Worm (Caenorhabditis elegans): ENCODE data around the gene vps-52.

vps-52 gene

ce11 chrX:7541078-7541477, 24.0 kb upstream of the vps-52 start:
- TF ChIP-seq mef-2 (tag; optimal IDR thresholded peaks at IDR 0.05): no peak
- peak; percentile 7 for TF ChIP-seq lin-14 (GFP tag; optimal IDR thresholded peaks at IDR 0.05)
- no peak for TF ChIP-seq efl-1 (optimal IDR thresholded peaks at IDR 0.05)
- no peak for TF ChIP-seq efl-1 (GFP tag; optimal IDR thresholded peaks at IDR 0.05 in 1 of 2)
- TF ChIP-seq irx-1 (tag; optimal IDR thresholded peaks at IDR 0.05): no peak
- no peak for TF ChIP-seq unc-86 (tag; optimal IDR thresholded peaks at IDR 0.05)
- no peak for TF ChIP-seq nhr-71 (tag; optimal IDR thresholded peaks at IDR 0.05)
- no peak for TF ChIP-seq nhr-28 (tag; optimal IDR thresholded peaks at IDR 0.05)

- TF ChIP-seq jun-1 (tag; optimal IDR thresholded peaks at IDR 0.05) (no peak), unc-86 (tag; optimal IDR thresholded peaks at IDR 0.05) (no peak), lin-39 (tag; optimal IDR thresholded peaks at IDR 0.05) (no peak), blmp-1 (tag; optimal IDR thresholded peaks at IDR 0.05) (peak; percentile 67), ceh-8 (GFP tag; optimal IDR thresholded peaks at IDR 0.05) (no peak), nhr-11 (tag; optimal IDR thresholded peaks at IDR 0.05) (no peak), sox-4 (tag; optimal IDR thresholded peaks at IDR 0.05) (no peak), fkh-4 (tag; optimal IDR thresholded peaks at IDR 0.05; ENCODE audit: borderline replicate concordance) (no peak), lin-14 (GFP tag; optimal IDR thresholded peaks at IDR 0.05) (peak; percentile 4), nhr-85 (tag) (peak; percentile 5)
Observed at ce11 chrX:7546509-7546908, 18.6 kb upstream of the vps-52 start, which contains the start of gene col-174. Gene col-174 (plus strand): TSS chrX:7546809.

ce11 chrX:7547696-7548095, 17.4 kb upstream of the vps-52 start:
- TF ChIP-seq fkh-10 (GFP tag; optimal IDR thresholded peaks at IDR 0.05) (no peak), xbp-1 (tag; optimal IDR thresholded peaks at IDR 0.05) (no peak), lin-13 (GFP tag; optimal IDR thresholded peaks at IDR 0.05) (no peak), fkh-8 (tag; optimal IDR thresholded peaks at IDR 0.05) (no peak), grh-1 (GFP tag; IDR thresholded peaks at IDR 0.05) (no peak), C34B4.2 (tag; optimal IDR thresholded peaks at IDR 0.05) (no peak), nhr-237 (tag; optimal IDR thresholded peaks at IDR 0.05) (no peak), blmp-1 (tag; optimal IDR thresholded peaks at IDR 0.05) (no peak), nhr-11 (tag; optimal IDR thresholded peaks at IDR 0.05) (no peak), C16A3.4 (tag; optimal IDR thresholded peaks at IDR 0.05) (no peak), nhr-77 (tag; optimal IDR thresholded peaks at IDR 0.05) (no peak), nhr-20 (tag; optimal IDR thresholded peaks at IDR 0.05) (no peak), ztf-4 (tag; optimal IDR thresholded peaks at IDR 0.05) (no peak)

ce11 chrX:7548158-7548557, 17.0 kb upstream of the vps-52 start, which contains the start of gene F46C8.1:
Gene F46C8.1 (plus strand): TSS chrX:7548458.
- TF ChIP-seq blmp-1 (tag; optimal IDR thresholded peaks at IDR 0.05) (no peak), nhr-19 (GFP tag; conservative IDR thresholded peaks at IDR 0.05) (no peak), ceh-82 (tag; optimal IDR thresholded peaks at IDR 0.05) (no peak), nhr-11 (tag; optimal IDR thresholded peaks at IDR 0.05) (no peak)

- TF ChIP-seq nhr-85 (tag): peak; percentile 28
- no peak for TF ChIP-seq efl-1 (optimal IDR thresholded peaks at IDR 0.05)
- peak in 1 of 2 experiments; percentile 90 for TF ChIP-seq efl-1 (GFP tag; optimal IDR thresholded peaks at IDR 0.05 in 1 of 2)
- peak in 1 of 6 experiments; percentile 51 for TF ChIP-seq elt-3 (tag; optimal IDR thresholded peaks at IDR 0.05)
- TF ChIP-seq blmp-1 (tag; optimal IDR thresholded peaks at IDR 0.05): peak; percentile 63
- TF ChIP-seq nhr-19 (GFP tag; conservative IDR thresholded peaks at IDR 0.05): no peak
- no peak for TF ChIP-seq nhr-47 (tag; optimal IDR thresholded peaks at IDR 0.05)
- TF ChIP-seq egl-27 (tag; optimal IDR thresholded peaks at IDR 0.05): no peak
Observed at ce11 chrX:7550452-7550851, 14.7 kb upstream of the vps-52 start.

ce11 chrX:7553331-7553730, 11.8 kb upstream of the vps-52 start:
- TF ChIP-seq blmp-1 (tag; optimal IDR thresholded peaks at IDR 0.05) (peak; percentile 89), hlh-4 (tag; optimal IDR thresholded peaks at IDR 0.05) (no peak)
